Fruit fly (Drosophila melanogaster) whole organism, embryonic: Measurements from ENCODE around the gene Bet5.

Source experiments
- Atf6 ChIP-seq: fragments of 200-800 bp; sonication (Bioruptor generic); IDR thresholded peaks from 2 replicates; pipeline ENCODE4 v1.3.6; 2022; ENCODE audit warnings: missing biosample characterization, missing genetic modification characterization
- Awh ChIP-seq: fragments of 200-800 bp; sonication (Bioruptor generic); IDR thresholded peaks from 2 replicates; pipeline ENCODE4, ENCODE4 v1.3.6; 2022; ENCODE audit warnings: missing biosample characterization, missing genetic modification characterization
- B-H1 ChIP-seq: fragments of 200-800 bp; sonication (Bioruptor generic); IDR thresholded peaks from 3 replicates; pipeline ENCODE4 v1.3.6; 2022; ENCODE audit warnings: missing biosample characterization, missing genetic modification characterization
- Blimp-1 ChIP-seq: fragments of 200-800 bp; sonication (Bioruptor generic); optimal IDR thresholded peaks from 3 replicates; lab custom pipeline; 2018; ENCODE audit warnings: missing biosample characterization, missing genetic modification characterization, mild to moderate bottlenecking, moderate library complexity, missing genetic modification reagents
- CG10209 ChIP-seq: fragments of 200-800 bp; sonication (Bioruptor generic); optimal IDR thresholded peaks from 3 replicates; lab custom pipeline; 2017; ENCODE audit warnings: missing biosample characterization, mild to moderate bottlenecking, missing genetic modification characterization, missing genetic modification reagents
- CG10543 ChIP-seq: fragments of 200-800 bp; sonication (Bioruptor generic); optimal IDR thresholded peaks from 3 replicates; lab custom pipeline; 2017; ENCODE audit warnings: missing biosample characterization, mild to moderate bottlenecking, missing genetic modification characterization, moderate library complexity
- CG11560 ChIP-seq: fragments of 200-800 bp; sonication (Bioruptor generic); IDR thresholded peaks from 3 replicates; pipeline ENCODE4 v1.3.6; 2022; ENCODE audit warnings: missing biosample characterization, missing genetic modification characterization
- CG12219 ChIP-seq: fragments of 200-800 bp; sonication (Bioruptor generic); optimal IDR thresholded peaks from 3 replicates; lab custom pipeline; 2018; ENCODE audit warnings: missing biosample characterization, mild to moderate bottlenecking, missing genetic modification characterization
- CG12236 ChIP-seq: fragments of 200-800 bp; sonication (Bioruptor generic); optimal IDR thresholded peaks from 2 replicates; lab custom pipeline; 2016; ENCODE audit warnings: missing biosample characterization, missing genetic modification characterization
- CG13123 ChIP-seq: fragments of 200-800 bp; sonication (Bioruptor generic); optimal IDR thresholded peaks from 2 replicates; lab custom pipeline; 2016; ENCODE audit warnings: missing biosample characterization, missing genetic modification characterization
- CG15073 ChIP-seq: fragments of 200-800 bp; sonication (Bioruptor generic); optimal IDR thresholded peaks from 2 replicates; lab custom pipeline; 2016; ENCODE audit warnings: missing biosample characterization, missing genetic modification characterization
- CG16863 ChIP-seq: fragments of 200-800 bp; sonication (Bioruptor generic); optimal IDR thresholded peaks from 3 replicates; lab custom pipeline; 2016; ENCODE audit warnings: missing biosample characterization, missing genetic modification characterization
- CG17328 ChIP-seq: fragments of 200-800 bp; sonication (Bioruptor generic); IDR thresholded peaks from 2 replicates; pipeline ENCODE4 v1.3.6; 2022; ENCODE audit warnings: missing biosample characterization, missing genetic modification characterization
- CG2120 ChIP-seq: fragments of 200-800 bp; sonication (Bioruptor generic); optimal IDR thresholded peaks from 3 replicates; lab custom pipeline; 2016; ENCODE audit warnings: missing biosample characterization, missing genetic modification characterization
- CG30403 ChIP-seq: fragments of 200-800 bp; sonication (Bioruptor generic); optimal IDR thresholded peaks from 3 replicates; lab custom pipeline; 2016; ENCODE audit warnings: missing biosample characterization, missing genetic modification characterization
- CG32767 ChIP-seq: fragments of 200-800 bp; sonication (Bioruptor generic); IDR thresholded peaks from 2 replicates; pipeline ENCODE4 v1.3.6; 2022; ENCODE audit warnings: missing biosample characterization, missing genetic modification characterization
- CG4707 ChIP-seq: fragments of 200-800 bp; sonication (Bioruptor generic); optimal IDR thresholded peaks from 2 replicates; lab custom pipeline; 2018; ENCODE audit warnings: missing biosample characterization, mild to moderate bottlenecking, missing genetic modification characterization, moderate library complexity
- CG4820 ChIP-seq: fragments of 200-800 bp; sonication (Bioruptor generic); optimal IDR thresholded peaks from 3 replicates; lab custom pipeline; 2016; ENCODE audit warnings: missing biosample characterization, missing genetic modification characterization
- CG7556 ChIP-seq: fragments of 200-800 bp; sonication (Bioruptor generic); optimal IDR thresholded peaks from 2 replicates; lab custom pipeline; 2017; ENCODE audit warnings: missing biosample characterization, mild to moderate bottlenecking, missing genetic modification characterization
- CG7928 ChIP-seq: fragments of 200-800 bp; sonication (Bioruptor generic); optimal IDR thresholded peaks from 2 replicates; lab custom pipeline; 2017; ENCODE audit warnings: missing biosample characterization, mild to moderate bottlenecking, missing genetic modification characterization
- CG7987 ChIP-seq: fragments of 200-800 bp; sonication (Bioruptor generic); optimal IDR thresholded peaks from 2 replicates; lab custom pipeline; 2018; ENCODE audit warnings: missing biosample characterization, mild to moderate bottlenecking, missing genetic modification characterization, moderate library complexity
- CG8388 ChIP-seq: fragments of 200-800 bp; sonication (Bioruptor generic); optimal IDR thresholded peaks from 2 replicates; lab custom pipeline; 2019; ENCODE audit warnings: missing biosample characterization, mild to moderate bottlenecking, missing genetic modification characterization, moderate library complexity
- D19B ChIP-seq: fragments of 200-800 bp; sonication (Bioruptor generic); optimal IDR thresholded peaks from 2 replicates; lab custom pipeline; 2017; ENCODE audit warnings: missing biosample characterization, mild to moderate bottlenecking, missing genetic modification characterization
- Drgx ChIP-seq: fragments of 200-800 bp; sonication (Bioruptor generic); IDR thresholded peaks from 2 replicates; pipeline ENCODE4 v1.3.6; 2022; ENCODE audit warnings: missing biosample characterization, missing genetic modification characterization
- E2f1 ChIP-seq: fragments of 200-800 bp; sonication (Bioruptor generic); IDR thresholded peaks from 2 replicates; pipeline ENCODE4 v1.3.6; 2022; ENCODE audit warnings: missing biosample characterization, missing genetic modification characterization
- Fer2 ChIP-seq: fragments of 200-800 bp; sonication (Bioruptor generic); optimal IDR thresholded peaks from 2 replicates; lab custom pipeline; 2018; ENCODE audit warnings: missing biosample characterization, mild to moderate bottlenecking, missing genetic modification characterization, moderate library complexity
- HLH3B ChIP-seq: fragments of 200-800 bp; sonication (Bioruptor generic); IDR thresholded peaks from 2 replicates; pipeline ENCODE4 v1.3.6; 2022; ENCODE audit warnings: missing biosample characterization, missing genetic modification characterization
- Hsf ChIP-seq: fragments of 200-800 bp; sonication (Bioruptor generic); optimal IDR thresholded peaks from 3 replicates; lab custom pipeline; 2016; ENCODE audit warnings: missing biosample characterization, missing genetic modification characterization
- Med ChIP-seq: fragments of 200-800 bp; sonication (Bioruptor generic); peaks from one replicate; lab custom pipeline; 2016; ENCODE audit warnings: missing biosample characterization, missing genetic modification characterization, mild to moderate bottlenecking, inconsistent platforms, moderate library complexity
- Oli ChIP-seq: fragments of 200-800 bp; sonication (Bioruptor generic); optimal IDR thresholded peaks from 2 replicates; lab custom pipeline; 2018; ENCODE audit warnings: missing biosample characterization, mild to moderate bottlenecking, missing genetic modification characterization, moderate library complexity
- Tbp ChIP-seq: fragments of >200 bp; optimal IDR thresholded peaks from 2 replicates; lab custom pipeline; 2018; ENCODE audit warnings: missing biosample characterization, missing genetic modification characterization
- amos ChIP-seq: fragments of 200-800 bp; sonication (Bioruptor generic); IDR thresholded peaks from 2 replicates; pipeline ENCODE4 v1.3.6; 2022; ENCODE audit warnings: missing biosample characterization, missing genetic modification characterization; ENCODE audit not compliant: partially characterized antibody
- ase ChIP-seq: fragments of 200-800 bp; sonication (Bioruptor generic); IDR thresholded peaks from 3 replicates; pipeline ENCODE4 v1.3.6; 2022; ENCODE audit warnings: missing biosample characterization, missing genetic modification characterization
- btn ChIP-seq: fragments of 200-800 bp; sonication (Bioruptor generic); optimal IDR thresholded peaks from 2 replicates; lab custom pipeline; 2016; ENCODE audit warnings: missing biosample characterization, missing genetic modification characterization
- chif ChIP-seq, 2 experiments: fragments of 200-800 bp; sonication (Bioruptor generic); optimal IDR thresholded peaks; 3 replicates each; lab custom pipeline; 2016; ENCODE audit warnings: missing biosample characterization in 2 of 2, missing genetic modification characterization in 2 of 2
- fd96Cb ChIP-seq: fragments of 200-800 bp; sonication (Bioruptor generic); optimal IDR thresholded peaks from 2 replicates; lab custom pipeline; 2018; ENCODE audit warnings: missing biosample characterization, mild to moderate bottlenecking, missing genetic modification characterization, moderate library complexity
- gce ChIP-seq: fragments of 200-800 bp; sonication (Bioruptor generic); IDR thresholded peaks from 3 replicates; pipeline ENCODE4 v1.3.6; 2022; ENCODE audit warnings: missing biosample characterization, missing genetic modification characterization
- gsb ChIP-seq: fragments of 200-800 bp; sonication (Bioruptor generic); IDR thresholded peaks from 2 replicates; pipeline ENCODE4 v1.3.6; 2022; ENCODE audit warnings: missing biosample characterization, missing genetic modification characterization
- jing ChIP-seq: fragments of 200-800 bp; sonication (Bioruptor generic); optimal IDR thresholded peaks from 2 replicates; lab custom pipeline; 2018; ENCODE audit warnings: missing biosample characterization, mild to moderate bottlenecking, missing genetic modification characterization
- lbe ChIP-seq: fragments of 200-800 bp; sonication (Bioruptor generic); optimal IDR thresholded peaks from 2 replicates; lab custom pipeline; 2016; ENCODE audit warnings: missing biosample characterization, mild to moderate bottlenecking, missing genetic modification characterization
- pan ChIP-seq, 4 experiments: fragments of >200 bp in 3 of 4; fragments of 200-800 bp in 1 of 4; sonication (Bioruptor generic) in 1 of 4; optimal IDR thresholded peaks in 3 of 4; IDR thresholded peaks in 1 of 4; 2 replicates each; pipeline versions ENCODE4 v1.3.6 to Lab custom; 2017 to 2022; ENCODE audit warnings: missing biosample characterization in 2 of 4, missing genetic modification characterization in 2 of 4, mixed read lengths in 1 of 4
- phol ChIP-seq: fragments of 200-800 bp; sonication (Bioruptor generic); optimal IDR thresholded peaks from 3 replicates; lab custom pipeline; 2018; ENCODE audit warnings: missing biosample characterization, mild to moderate bottlenecking, missing genetic modification characterization, moderate library complexity
- pnt ChIP-seq: fragments of 200-800 bp; sonication (Bioruptor generic); optimal IDR thresholded peaks from 3 replicates; lab custom pipeline; 2016; ENCODE audit warnings: missing biosample characterization, missing genetic modification characterization
- rib ChIP-seq: fragments of 200-800 bp; sonication (Bioruptor generic); IDR thresholded peaks from 2 replicates; pipeline ENCODE4 v1.3.6; 2022; ENCODE audit warnings: missing biosample characterization, missing genetic modification characterization
- row ChIP-seq: fragments of 200-800 bp; sonication (Bioruptor generic); IDR thresholded peaks from 3 replicates; pipeline ENCODE4 v1.3.6; 2022; ENCODE audit warnings: missing biosample characterization, missing genetic modification characterization
- run ChIP-seq: fragments of 200-800 bp; sonication (Bioruptor generic); optimal IDR thresholded peaks from 3 replicates; lab custom pipeline; 2018; ENCODE audit warnings: missing biosample characterization, mild to moderate bottlenecking, missing genetic modification characterization
- so ChIP-seq: fragments of 200-800 bp; sonication (Bioruptor generic); IDR thresholded peaks from 3 replicates; pipeline ENCODE4 v1.3.6; 2022; ENCODE audit warnings: missing biosample characterization, missing genetic modification characterization
- sr ChIP-seq: fragments of 200-800 bp; sonication (Bioruptor generic); IDR thresholded peaks from 3 replicates; pipeline ENCODE4 v1.3.6; 2022; ENCODE audit warnings: missing biosample characterization, missing genetic modification characterization
- tin ChIP-seq: fragments of 200-800 bp; sonication (Bioruptor generic); optimal IDR thresholded peaks from 3 replicates; lab custom pipeline; 2016; ENCODE audit warnings: missing biosample characterization, missing genetic modification characterization
- ttk ChIP-seq: fragments of 200-800 bp; sonication (Bioruptor generic); IDR thresholded peaks from 2 replicates; pipeline ENCODE4 v2.1.2; 2022; ENCODE audit warnings: missing biosample characterization, missing genetic modification characterization
- zfh1 ChIP-seq: fragments of 200-800 bp; sonication (Bioruptor generic); IDR thresholded peaks from 3 replicates; pipeline ENCODE4 v1.3.6; 2022; ENCODE audit warnings: missing biosample characterization, missing genetic modification characterization

Gene Bet5

DNA sequence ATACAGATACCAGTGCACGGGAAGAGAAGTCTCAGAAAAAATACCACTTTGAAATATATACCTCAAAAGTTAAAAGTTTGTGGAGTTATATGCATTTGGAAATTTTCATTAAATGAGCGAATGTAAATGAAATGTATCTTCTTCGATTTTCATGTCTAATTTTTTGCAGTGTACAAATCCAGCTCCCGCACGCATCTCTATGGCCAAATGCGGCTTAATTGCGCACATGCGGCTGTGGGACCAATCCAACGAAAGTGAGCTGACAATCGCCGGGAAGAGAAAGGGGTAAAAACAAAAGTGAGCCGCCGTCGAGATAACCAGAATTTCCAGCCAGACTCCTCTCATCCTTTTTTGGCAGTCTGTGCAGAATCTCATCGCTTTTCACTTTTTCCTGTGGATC, 15.9 kb upstream of the Bet5 start (continued):
- TF ChIP-seq CG30403 (GFP tag; lab: Kevin White, UChicago) = peak; percentile 32
- TF ChIP-seq CG16863 (GFP tag; lab: Kevin White, UChicago) = no peak
- peak; percentile 30 for TF ChIP-seq Hsf (GFP tag; lab: Kevin White, UChicago)
- peak; percentile 28 for TF ChIP-seq Oli (tag; lab: Kevin White, UChicago)
- peak; percentile 9 for TF ChIP-seq fd96Cb (tag; lab: Kevin White, UChicago)
- TF ChIP-seq CG10543 (GFP tag; lab: Kevin White, UChicago) = no peak
- peak; percentile 77; the same call in 2 of the 3 replicates for TF ChIP-seq so
- peak; percentile 5 for TF ChIP-seq CG4820 (GFP tag; lab: Kevin White, UChicago)
- no peak for TF ChIP-seq amos (GFP tag; lab: Robert Waterston, UW)
- peak; percentile 48 for TF ChIP-seq ttk (GFP tag; lab: Robert Waterston, UW)
- peak; percentile 54; the same call in 1 of the 3 replicates for TF ChIP-seq gce (GFP tag; lab: Robert Waterston, UW)
- TF ChIP-seq Awh (GFP tag; lab: Robert Waterston, UW) = peak; percentile 34; the same call in 1 of the 2 replicates
- peak; percentile 53 for TF ChIP-seq CG17328 (GFP tag; lab: Robert Waterston, UW)
- no peak; the same call in 2 of the 3 replicates for TF ChIP-seq B-H1 (GFP tag; lab: Robert Waterston, UW)
- no peak for TF ChIP-seq CG12236 (GFP tag; lab: Kevin White, UChicago)
- no peak for TF ChIP-seq lbe
- TF ChIP-seq pan (optimal IDR thresholded peaks at IDR 0.05; lab: Kevin White, UChicago) = no peak
- TF ChIP-seq pan (GFP tag; optimal IDR thresholded peaks at IDR 0.05 in 1 of 2, IDR thresholded peaks at IDR 0.05 in 1 of 2) = peak in 1 of 2 experiments; percentile 62
- TF ChIP-seq CG32767 = 0 out of 2 replicates have a peak, but pooled peaks have one; percentile 22
- 0 out of 3 replicates have a peak, but pooled peaks have one; percentile 46 for TF ChIP-seq ase (GFP tag; lab: Robert Waterston, UW)
- TF ChIP-seq rib (GFP tag; lab: Robert Waterston, UW) = no peak
- TF ChIP-seq CG10209 = peak; percentile 7
- TF ChIP-seq Atf6 (GFP tag; lab: Robert Waterston, UW) = 0 out of 2 replicates have a peak, but pooled peaks have one; percentile 31
- TF ChIP-seq Med (GFP tag; lab: Kevin White, UChicago) = peak; percentile 81
- TF ChIP-seq sr (GFP tag; lab: Robert Waterston, UW) = 0 out of 3 replicates have a peak, but pooled peaks have one; percentile 29
- no peak for TF ChIP-seq CG7987
- peak; percentile 54 for TF ChIP-seq row
- peak; percentile 64 for TF ChIP-seq HLH3B (GFP tag; lab: Robert Waterston, UW)
- peak; percentile 42 for TF ChIP-seq phol
- TF ChIP-seq Drgx (GFP tag; lab: Robert Waterston, UW) = peak; percentile 86
- TF ChIP-seq CG2120 (GFP tag; lab: Kevin White, UChicago) = no peak
- TF ChIP-seq gsb (GFP tag; lab: Robert Waterston, UW) = no peak
- no peak for TF ChIP-seq tin
- TF ChIP-seq CG8388 (GFP tag; lab: Kevin White, UChicago) = peak; percentile 35
- no peak for TF ChIP-seq run (tag; lab: Kevin White, UChicago)
- peak; percentile 40 for TF ChIP-seq pnt (GFP tag; lab: Kevin White, UChicago)
- TF ChIP-seq E2f1 (GFP tag; lab: Robert Waterston, UW) = peak; percentile 31; the same call in 1 of the 2 replicates
- TF ChIP-seq zfh1 (GFP tag; lab: Robert Waterston, UW) = peak; percentile 54; the same call in 2 of the 3 replicates
- peak; percentile 19 for TF ChIP-seq CG12219 (GFP tag; lab: Kevin White, UChicago)
- no peak for TF ChIP-seq CG13123 (GFP tag; lab: Kevin White, UChicago)
- TF ChIP-seq btn (GFP tag; lab: Kevin White, UChicago) = peak; percentile 27
- TF ChIP-seq chif (GFP tag; optimal IDR thresholded peaks at IDR 0.05; lab: Kevin White, UChicago) = peak; percentile 14 to 18
- TF ChIP-seq CG7928 (GFP tag; lab: Kevin White, UChicago) = no peak
- peak; percentile 6 for TF ChIP-seq CG7556 (GFP tag; lab: Kevin White, UChicago)
- 0 out of 3 replicates have a peak, but pooled peaks have one; percentile 33 for TF ChIP-seq CG11560 (tag; lab: Robert Waterston, UW)
- TF ChIP-seq Fer2 (tag; lab: Kevin White, UChicago) = no peak
- peak; percentile 69 for TF ChIP-seq Blimp-1
- TF ChIP-seq jing = no peak
- TF ChIP-seq Tbp (GFP tag; lab: Kevin White, UChicago) = no peak
- no peak for TF ChIP-seq D19B
- peak; percentile 16 for TF ChIP-seq CG4707 (GFP tag; lab: Kevin White, UChicago)
- no peak for TF ChIP-seq CG15073 (GFP tag; lab: Kevin White, UChicago)
